Fruit fly (Drosophila melanogaster) whole organism, embryonic: Measurements from ENCODE around the gene Gr9a.
A peak's percentile ranks its signal among the peaks of the same experiment; 100 is the strongest.

Experiments
- Antp ChIP-seq: fragments of 200-800 bp; sonication (Bioruptor generic); optimal IDR thresholded peaks from 3 replicates; lab custom pipeline; 2016; ENCODE audit warnings: missing biosample characterization, missing genetic modification characterization
- Bteb2 ChIP-seq: fragments of 200-800 bp; sonication (Bioruptor generic); optimal IDR thresholded peaks from 2 replicates; lab custom pipeline; 2016; ENCODE audit warnings: missing biosample characterization, missing genetic modification characterization
- CG1024 ChIP-seq: fragments of 200-800 bp; sonication (Bioruptor generic); IDR thresholded peaks from 2 replicates; pipeline ENCODE4 v1.3.6; 2022; ENCODE audit warnings: missing biosample characterization, missing genetic modification characterization
- CG10274 ChIP-seq: fragments of 200-800 bp; sonication (Bioruptor generic); optimal IDR thresholded peaks from 3 replicates; lab custom pipeline; 2017; ENCODE audit warnings: missing biosample characterization, mild to moderate bottlenecking, missing genetic modification characterization
- CG12071 ChIP-seq: fragments of 200-800 bp; sonication (Bioruptor generic); optimal IDR thresholded peaks from 3 replicates; lab custom pipeline; 2018; ENCODE audit warnings: missing biosample characterization, mild to moderate bottlenecking, missing genetic modification characterization
- CG12219 ChIP-seq: fragments of 200-800 bp; sonication (Bioruptor generic); optimal IDR thresholded peaks from 3 replicates; lab custom pipeline; 2018; ENCODE audit warnings: missing biosample characterization, mild to moderate bottlenecking, missing genetic modification characterization
- CG12391 ChIP-seq: fragments of 200-800 bp; sonication (Bioruptor generic); optimal IDR thresholded peaks from 3 replicates; lab custom pipeline; 2018; ENCODE audit warnings: missing biosample characterization, mild to moderate bottlenecking, missing genetic modification characterization, moderate library complexity
- CG13775 ChIP-seq: fragments of 200-800 bp; sonication (Bioruptor generic); optimal IDR thresholded peaks from 3 replicates; lab custom pipeline; 2017; ENCODE audit warnings: missing biosample characterization, mild to moderate bottlenecking, missing genetic modification characterization
- CG15011 ChIP-seq: fragments of 200-800 bp; sonication (Bioruptor generic); optimal IDR thresholded peaks from 3 replicates; lab custom pipeline; 2018; ENCODE audit warnings: missing biosample characterization, mild to moderate bottlenecking, missing genetic modification characterization
- CG17385 ChIP-seq: fragments of 200-800 bp; sonication (Bioruptor generic); optimal IDR thresholded peaks from 3 replicates; lab custom pipeline; 2018; ENCODE audit warnings: missing biosample characterization, mild to moderate bottlenecking, missing genetic modification characterization
- CG2889 ChIP-seq: fragments of 200-800 bp; sonication (Bioruptor generic); IDR thresholded peaks from 3 replicates; pipeline ENCODE4 v1.3.6; 2022; ENCODE audit warnings: missing biosample characterization, missing genetic modification characterization
- CG31388 ChIP-seq: fragments of 200-800 bp; sonication (Bioruptor generic); optimal IDR thresholded peaks from 2 replicates; lab custom pipeline; 2016; ENCODE audit warnings: missing biosample characterization, missing genetic modification characterization
- CG33213 ChIP-seq: fragments of 200-800 bp; sonication (Bioruptor generic); optimal IDR thresholded peaks from 3 replicates; lab custom pipeline; 2016; ENCODE audit warnings: missing biosample characterization, missing genetic modification characterization
- CG3838 ChIP-seq: fragments of 200-800 bp; sonication (Bioruptor generic); optimal IDR thresholded peaks from 3 replicates; lab custom pipeline; 2016; ENCODE audit warnings: missing biosample characterization, missing genetic modification characterization
- CG7357 ChIP-seq: fragments of 200-800 bp; sonication (Bioruptor generic); IDR thresholded peaks from 3 replicates; pipeline ENCODE4 v1.3.6; 2022; ENCODE audit warnings: missing biosample characterization, missing genetic modification characterization
- CG7963 ChIP-seq: fragments of 200-800 bp; sonication (Bioruptor generic); IDR thresholded peaks from 3 replicates; pipeline ENCODE4 v1.3.6; 2022; ENCODE audit warnings: missing biosample characterization, missing genetic modification characterization; ENCODE audit not compliant: partially characterized antibody
- CG8290 ChIP-seq, 3 experiments: fragments of 200-800 bp; sonication (Bioruptor generic); optimal IDR thresholded peaks; 2 replicates each; lab custom pipeline; 2016 to 2019; ENCODE audit warnings: missing biosample characterization in 3 of 3, missing genetic modification characterization in 3 of 3, mild to moderate bottlenecking in 2 of 3, moderate library complexity in 1 of 3
- CG9817 ChIP-seq: fragments of 200-800 bp; sonication (Bioruptor generic); optimal IDR thresholded peaks from 2 replicates; lab custom pipeline; 2018; ENCODE audit warnings: missing biosample characterization, mild to moderate bottlenecking, missing genetic modification characterization, moderate library complexity
- Dbx ChIP-seq: fragments of 200-800 bp; sonication (Bioruptor generic); IDR thresholded peaks from 3 replicates; pipeline ENCODE4 v1.3.6; 2022; ENCODE audit warnings: missing biosample characterization, missing genetic modification characterization
- Elba2 ChIP-seq: fragments of 200-800 bp; sonication (Bioruptor generic); optimal IDR thresholded peaks from 3 replicates; lab custom pipeline; 2016; ENCODE audit warnings: missing biosample characterization, missing genetic modification characterization
- HLH4C ChIP-seq: fragments of 200-800 bp; sonication (Bioruptor generic); IDR thresholded peaks from 3 replicates; pipeline ENCODE4 v1.3.6; 2022; ENCODE audit warnings: missing biosample characterization, missing genetic modification characterization; ENCODE audit not compliant: partially characterized antibody
- HLH54F ChIP-seq: fragments of 200-800 bp; sonication (Bioruptor generic); optimal IDR thresholded peaks from 3 replicates; lab custom pipeline; 2016; ENCODE audit warnings: missing biosample characterization, missing genetic modification characterization
- Hmx ChIP-seq: fragments of 200-800 bp; sonication (Bioruptor generic); optimal IDR thresholded peaks from 2 replicates; lab custom pipeline; 2016; ENCODE audit warnings: missing biosample characterization, missing genetic modification characterization
- Jarid2 ChIP-seq: fragments of 200-800 bp; sonication (Bioruptor generic); optimal IDR thresholded peaks from 3 replicates; lab custom pipeline; 2017; ENCODE audit warnings: mild to moderate bottlenecking, missing biosample characterization, missing genetic modification reagents, missing genetic modification characterization
- Med ChIP-seq: fragments of 200-800 bp; sonication (Bioruptor generic); peaks from one replicate; lab custom pipeline; 2016; ENCODE audit warnings: missing biosample characterization, missing genetic modification characterization, mild to moderate bottlenecking, inconsistent platforms, moderate library complexity
- Myb ChIP-seq: fragments of 200-800 bp; sonication (Bioruptor generic); optimal IDR thresholded peaks from 2 replicates; lab custom pipeline; 2016; ENCODE audit warnings: missing biosample characterization, missing genetic modification characterization
- NFAT ChIP-seq: fragments of 200-800 bp; sonication (Bioruptor generic); IDR thresholded peaks from 2 replicates; pipeline ENCODE4 v1.3.6; 2022; ENCODE audit warnings: missing biosample characterization, missing genetic modification characterization
- Ptx1 ChIP-seq: fragments of 200-800 bp; sonication (Bioruptor generic); IDR thresholded peaks from 2 replicates; pipeline ENCODE4 v1.3.6; 2022; ENCODE audit warnings: missing biosample characterization, missing genetic modification characterization
- Rfx ChIP-seq: fragments of 200-800 bp; sonication (Bioruptor generic); IDR thresholded peaks from 2 replicates; pipeline ENCODE4 v1.3.6; 2022; ENCODE audit warnings: missing biosample characterization, missing genetic modification characterization
- ab ChIP-seq: fragments of 200-800 bp; sonication (Bioruptor generic); optimal IDR thresholded peaks from 2 replicates; lab custom pipeline; 2016; ENCODE audit warnings: missing biosample characterization, missing genetic modification characterization
- btn ChIP-seq: fragments of 200-800 bp; sonication (Bioruptor generic); optimal IDR thresholded peaks from 2 replicates; lab custom pipeline; 2016; ENCODE audit warnings: missing biosample characterization, missing genetic modification characterization
- cg ChIP-seq: fragments of 200-800 bp; sonication (Bioruptor generic); optimal IDR thresholded peaks from 3 replicates; lab custom pipeline; 2019; ENCODE audit warnings: missing biosample characterization, mild to moderate bottlenecking, missing genetic modification characterization, moderate library complexity
- chn ChIP-seq: fragments of 200-800 bp; sonication (Bioruptor generic); optimal IDR thresholded peaks from 2 replicates; lab custom pipeline; 2016; ENCODE audit warnings: missing biosample characterization, missing genetic modification characterization
- dimm ChIP-seq: fragments of 200-800 bp; sonication (Bioruptor generic); IDR thresholded peaks from 2 replicates; pipeline ENCODE4 v1.3.6; 2022; ENCODE audit warnings: missing biosample characterization, missing genetic modification characterization
- dmrt99B ChIP-seq: fragments of 200-800 bp; sonication (Bioruptor generic); optimal IDR thresholded peaks from 2 replicates; lab custom pipeline; 2018; ENCODE audit warnings: missing biosample characterization, mild to moderate bottlenecking, missing genetic modification characterization, moderate library complexity
- emc ChIP-seq: fragments of 200-800 bp; sonication (Bioruptor generic); optimal IDR thresholded peaks from 2 replicates; lab custom pipeline; 2016; ENCODE audit warnings: missing biosample characterization, missing genetic modification characterization
- grn ChIP-seq: fragments of 200-800 bp; sonication (Bioruptor generic); optimal IDR thresholded peaks from 3 replicates; lab custom pipeline; 2017; ENCODE audit warnings: missing biosample characterization, missing genetic modification characterization
- gro ChIP-seq: fragments of 200-800 bp; sonication (Bioruptor generic); optimal IDR thresholded peaks from 2 replicates; lab custom pipeline; 2016; ENCODE audit warnings: missing biosample characterization, missing genetic modification characterization
- h ChIP-seq: fragments of >200 bp; optimal IDR thresholded peaks from 2 replicates; lab custom pipeline; 2017
- lbe ChIP-seq: fragments of 200-800 bp; sonication (Bioruptor generic); optimal IDR thresholded peaks from 2 replicates; lab custom pipeline; 2016; ENCODE audit warnings: missing biosample characterization, mild to moderate bottlenecking, missing genetic modification characterization
- pho ChIP-seq: fragments of 200-800 bp; sonication (Bioruptor generic); optimal IDR thresholded peaks from 2 replicates; lab custom pipeline; 2016; ENCODE audit warnings: missing biosample characterization, missing genetic modification characterization
- repo ChIP-seq: fragments of 200-800 bp; sonication (Bioruptor generic); optimal IDR thresholded peaks from 2 replicates; lab custom pipeline; 2016; ENCODE audit warnings: missing biosample characterization, missing genetic modification characterization
- sd ChIP-seq: fragments of 200-800 bp; sonication (Bioruptor generic); optimal IDR thresholded peaks from 3 replicates; lab custom pipeline; 2018; ENCODE audit warnings: missing biosample characterization, mild to moderate bottlenecking, missing genetic modification characterization, moderate library complexity
- slbo ChIP-seq: fragments of 200-800 bp; sonication (Bioruptor generic); IDR thresholded peaks from 2 replicates; pipeline ENCODE4 v1.3.6; 2022; ENCODE audit warnings: missing biosample characterization, missing genetic modification characterization
- toy ChIP-seq: fragments of 200-800 bp; sonication (Bioruptor generic); IDR thresholded peaks from 2 replicates; pipeline ENCODE4 v1.3.6; 2022; ENCODE audit warnings: missing biosample characterization, missing genetic modification characterization
- ttk ChIP-seq: fragments of 200-800 bp; sonication (Bioruptor generic); IDR thresholded peaks from 2 replicates; pipeline ENCODE4 v2.1.2; 2022; ENCODE audit warnings: missing biosample characterization, missing genetic modification characterization
- unpg ChIP-seq: fragments of 200-800 bp; sonication (Bioruptor generic); optimal IDR thresholded peaks from 3 replicates; lab custom pipeline; 2018; ENCODE audit warnings: missing biosample characterization, mild to moderate bottlenecking, missing genetic modification characterization, moderate library complexity
- vvl ChIP-seq: fragments of 200-800 bp; sonication (Bioruptor generic); IDR thresholded peaks from 2 replicates; pipeline ENCODE4 v1.3.6; 2022; ENCODE audit warnings: missing biosample characterization, missing genetic modification characterization
- wdn ChIP-seq: fragments of 200-800 bp; sonication (Bioruptor generic); IDR thresholded peaks from 2 replicates; pipeline ENCODE4 v1.3.6; 2022; ENCODE audit warnings: missing biosample characterization, missing genetic modification characterization
- zf30C ChIP-seq: fragments of 200-800 bp; sonication (Bioruptor generic); optimal IDR thresholded peaks from 3 replicates; lab custom pipeline; 2018; ENCODE audit warnings: missing biosample characterization, mild to moderate bottlenecking, missing genetic modification characterization
- zfh2 ChIP-seq: fragments of 200-800 bp; sonication (Bioruptor generic); optimal IDR thresholded peaks from 2 replicates; lab custom pipeline; 2016; ENCODE audit warnings: missing biosample characterization, missing genetic modification characterization

Gr9a gene

dm6 chrX:10103569-10104083, 42.2 kb downstream of the Gr9a start (continued):
- no peak for TF ChIP-seq Hmx (GFP tag; lab: Kevin White, UChicago)
- TF ChIP-seq CG15011 (GFP tag; lab: Kevin White, UChicago) = no peak
- no peak for TF ChIP-seq chn
- TF ChIP-seq sd (tag; lab: Kevin White, UChicago) = no peak
- no peak for TF ChIP-seq toy
- TF ChIP-seq cg (GFP tag; lab: Kevin White, UChicago) = peak; percentile 13
- no peak for TF ChIP-seq CG10274
- no peak for TF ChIP-seq dimm (GFP tag; lab: Robert Waterston, UW)
- no peak for TF ChIP-seq btn
- TF ChIP-seq Ptx1 = 0 out of 2 replicates have a peak, but pooled peaks have one; percentile 9
- TF ChIP-seq grn = no peak
- no peak for TF ChIP-seq CG2889 (GFP tag; lab: Robert Waterston, UW)
- TF ChIP-seq Elba2 (GFP tag; lab: Kevin White, UChicago) = no peak
- TF ChIP-seq CG7357 (GFP tag; lab: Robert Waterston, UW) = no peak
- TF ChIP-seq, all 482 proteins: peak for 5

- no peak for TF ChIP-seq CG13775 (GFP tag; lab: Kevin White, UChicago)
- no peak for TF ChIP-seq Jarid2
- no peak for TF ChIP-seq h
- no peak for TF ChIP-seq CG33213 (GFP tag; lab: Kevin White, UChicago)
- TF ChIP-seq CG12071 (GFP tag; lab: Kevin White, UChicago) = no peak
- no peak for TF ChIP-seq HLH4C (GFP tag; lab: Robert Waterston, UW)
- TF ChIP-seq gro = no peak
- no peak for TF ChIP-seq CG7963
- TF ChIP-seq zf30C (GFP tag; lab: Kevin White, UChicago) = no peak
- peak; percentile 41; the same call in 1 of the 2 replicates for TF ChIP-seq ttk
- TF ChIP-seq sd (tag; lab: Kevin White, UChicago) = no peak
- TF ChIP-seq CG17385 (GFP tag; lab: Kevin White, UChicago) = peak; percentile 27
- no peak for TF ChIP-seq CG12391 (tag; lab: Kevin White, UChicago)
- no peak for TF ChIP-seq Myb (GFP tag; lab: Kevin White, UChicago)
- no peak for TF ChIP-seq CG9817 (tag; lab: Kevin White, UChicago)
- no peak for TF ChIP-seq Bteb2 (GFP tag; lab: Kevin White, UChicago)
- TF ChIP-seq CG3838 = no peak
- TF ChIP-seq ab (GFP tag; lab: Kevin White, UChicago) = no peak
- TF ChIP-seq CG31388 (GFP tag; lab: Kevin White, UChicago) = no peak
- TF ChIP-seq Med (GFP tag; lab: Kevin White, UChicago) = peak; percentile 71
- TF ChIP-seq lbe (GFP tag; lab: Kevin White, UChicago) = peak; percentile 41
- peak; percentile 36; the same call in 1 of the 2 replicates for TF ChIP-seq Rfx (GFP tag; lab: Robert Waterston, UW)
- no peak for TF ChIP-seq zfh2 (GFP tag; lab: Kevin White, UChicago)
- TF ChIP-seq wdn = no peak
- TF ChIP-seq Dbx = no peak
- TF ChIP-seq NFAT = no peak
- 0 out of 2 replicates have a peak, but pooled peaks have one; percentile 22 for TF ChIP-seq slbo (GFP tag; lab: Robert Waterston, UW)
- no peak for TF ChIP-seq CG12219 (GFP tag; lab: Kevin White, UChicago)
- no peak for TF ChIP-seq emc (GFP tag; lab: Kevin White, UChicago)
- TF ChIP-seq pho (GFP tag; lab: Kevin White, UChicago) = no peak
- no peak for TF ChIP-seq CG8290 (GFP tag; optimal IDR thresholded peaks at IDR 0.05; lab: Kevin White, UChicago)
- TF ChIP-seq CG8290 (tag; optimal IDR thresholded peaks at IDR 0.05; lab: Kevin White, UChicago) = peak in 1 of 2 experiments; percentile 50
- TF ChIP-seq CG1024 (GFP tag; lab: Robert Waterston, UW) = 0 out of 2 replicates have a peak, but pooled peaks have one; percentile 15
- TF ChIP-seq Antp (GFP tag; lab: Kevin White, UChicago) = no peak
- TF ChIP-seq unpg (GFP tag; lab: Kevin White, UChicago) = peak; percentile 3
- no peak for TF ChIP-seq HLH54F (GFP tag; lab: Kevin White, UChicago)
- no peak for TF ChIP-seq repo (GFP tag; lab: Kevin White, UChicago)
- TF ChIP-seq dmrt99B (tag; lab: Kevin White, UChicago) = peak; percentile 22
- 0 out of 2 replicates have a peak, but pooled peaks have one; percentile 20 for TF ChIP-seq vvl
Observed at dm6 chrX:10104477-10104876, 43.0 kb downstream of the Gr9a start.
